Fruit fly (Drosophila melanogaster) Kc167 (cell line): ENCODE data around the gene Akt.

Experiments
- Myc ChIP-seq: fragments of >200 bp; optimal IDR thresholded peaks from 2 replicates; lab custom pipeline; 2017; ENCODE audit warnings: missing external identifiers
- Sin3A ChIP-seq: fragments of >200 bp; optimal IDR thresholded peaks from 2 replicates; lab custom pipeline; 2018; ENCODE audit warnings: missing external identifiers
- h ChIP-seq: fragments of >200 bp; optimal IDR thresholded peaks from 3 replicates; lab custom pipeline; 2018; ENCODE audit warnings: missing external identifiers
- insv ChIP-seq: fragments of >200 bp; optimal IDR thresholded peaks from 3 replicates; lab custom pipeline; 2018; ENCODE audit warnings: missing external identifiers
- psq ChIP-seq: fragments of >200 bp; optimal IDR thresholded peaks from 2 replicates; lab custom pipeline; 2017; ENCODE audit warnings: missing external identifiers
- ttk ChIP-seq: sonication (Bioruptor generic); optimal IDR thresholded peaks from 2 replicates; lab custom pipeline; 2017; ENCODE audit warnings: missing external identifiers

DNA sequence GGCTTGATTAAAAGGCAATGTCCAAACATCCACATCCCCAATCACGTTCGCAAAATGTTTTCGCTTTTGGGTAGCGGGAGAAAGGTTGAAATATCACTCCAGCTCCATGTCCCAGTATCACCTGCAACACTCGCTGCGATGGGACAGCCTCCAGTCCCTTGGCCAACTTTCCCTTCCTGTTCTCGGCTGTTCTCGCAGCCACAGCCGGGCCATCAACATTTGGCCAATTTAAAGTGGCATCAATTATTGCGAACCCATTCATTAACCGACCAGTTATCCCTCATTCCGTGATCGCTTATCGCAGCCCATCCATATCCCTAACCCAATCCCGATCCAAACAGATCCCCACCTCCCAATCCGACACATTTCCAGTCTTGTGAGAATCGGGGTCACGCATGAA, 14.1 kb downstream of the Akt start:
- TF ChIP-seq insv (lab: Kevin White, UChicago) (no peak), psq (lab: Kevin White, UChicago) (no peak), h (lab: Kevin White, UChicago) (no peak), ttk (lab: Kevin White, UChicago) (no peak), Myc (no peak), Sin3A (lab: Kevin White, UChicago) (no peak)
